Worm (Caenorhabditis elegans): ENCODE measurements around the gene wdfy-3.

DNA sequence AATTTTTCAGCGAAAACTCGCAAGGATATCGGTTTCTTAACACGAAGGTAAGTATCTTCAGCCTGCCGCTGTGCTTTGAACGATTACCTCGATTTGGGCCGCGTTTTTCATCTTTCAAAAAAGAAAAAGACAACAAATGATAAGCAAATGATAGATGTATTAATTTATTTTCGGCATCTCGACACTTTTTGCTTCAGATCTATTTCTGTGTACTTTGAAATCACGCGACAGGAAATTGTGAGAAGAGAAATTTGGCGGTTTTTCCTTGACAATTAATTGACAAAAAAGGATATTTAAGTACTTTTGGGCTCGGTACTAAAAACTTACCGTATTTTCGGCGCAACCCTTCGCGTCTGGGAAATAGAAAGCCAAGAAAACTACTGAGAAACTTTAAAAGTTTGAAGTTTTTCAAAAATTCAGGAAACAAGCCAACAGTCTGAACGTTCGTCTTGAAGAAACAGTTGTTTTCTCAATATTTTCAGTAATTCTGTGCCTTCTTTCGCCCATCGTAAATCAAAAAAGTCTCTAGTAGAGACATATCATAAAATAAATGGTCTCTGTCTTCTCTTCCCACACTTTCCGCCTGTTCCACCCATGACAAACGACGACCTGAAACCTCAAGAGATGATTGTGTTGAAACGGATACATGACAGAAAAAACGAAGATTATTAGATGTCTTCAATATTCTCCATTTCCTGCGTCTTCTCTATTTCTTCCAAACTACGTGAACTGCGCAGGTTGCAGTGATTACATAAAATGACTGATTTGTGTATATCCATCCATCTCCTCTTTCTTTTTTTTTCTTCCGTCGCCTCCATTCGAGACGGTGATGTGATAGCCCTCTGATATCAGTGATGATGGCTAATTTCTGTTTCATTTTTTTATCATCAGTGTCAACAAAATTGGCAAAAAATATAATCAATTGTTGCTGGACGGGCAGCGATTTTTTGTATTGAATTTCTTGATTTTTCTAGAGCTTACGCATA, 12.0 kb upstream of the wdfy-3 start:
- TF ChIP-seq alr-1 (tag; optimal IDR thresholded peaks at IDR 0.05; ENCODE audit: borderline replicate concordance) (no peak), lin-15B (tag; optimal IDR thresholded peaks at IDR 0.05) (no peak), unc-30 (tag; optimal IDR thresholded peaks at IDR 0.05) (no peak), ama-1 (optimal IDR thresholded peaks at IDR 0.05) (no peak), nhr-11 (tag; optimal IDR thresholded peaks at IDR 0.05) (no peak), ceh-82 (tag; optimal IDR thresholded peaks at IDR 0.05) (no peak), nhr-28 (tag; optimal IDR thresholded peaks at IDR 0.05) (no peak), unc-62 (GFP tag; optimal IDR thresholded peaks at IDR 0.05) (no peak), nhr-12 (tag; optimal IDR thresholded peaks at IDR 0.05) (no peak), ztf-4 (tag; optimal IDR thresholded peaks at IDR 0.05) (no peak)

Measured in whole organism, L1 larva.